Worm (Caenorhabditis elegans): ENCODE results near the gene cyd-1.

Gene cyd-1

DNA sequence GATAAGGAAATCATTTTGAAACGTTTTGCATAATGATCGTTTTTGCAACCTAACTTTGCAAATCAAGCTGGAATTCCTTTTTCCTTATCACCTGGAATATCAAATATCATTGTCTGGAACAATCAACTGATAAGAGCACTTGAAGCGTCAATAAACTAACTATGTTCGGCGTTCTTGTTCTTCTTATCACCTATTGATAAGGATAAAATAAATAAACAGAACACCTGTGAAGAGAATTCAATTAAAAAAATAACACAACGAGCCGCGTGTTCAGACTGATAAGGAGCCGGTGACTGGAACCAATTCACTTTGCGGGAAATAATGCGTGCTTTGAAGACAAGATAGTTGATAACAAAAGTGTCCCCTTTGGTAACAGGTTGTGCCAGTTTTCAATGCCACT, at the start of gene cyd-1:
cyd-1 (plus strand) TSS at position 380 of the 400 bp plus-strand sequence.
- no peak for TF ChIP-seq lin-11 (tag; optimal IDR thresholded peaks at IDR 0.05)
- peak; percentile 99 for TF ChIP-seq elt-2 (tag; optimal IDR thresholded peaks at IDR 0.05)

DNA sequence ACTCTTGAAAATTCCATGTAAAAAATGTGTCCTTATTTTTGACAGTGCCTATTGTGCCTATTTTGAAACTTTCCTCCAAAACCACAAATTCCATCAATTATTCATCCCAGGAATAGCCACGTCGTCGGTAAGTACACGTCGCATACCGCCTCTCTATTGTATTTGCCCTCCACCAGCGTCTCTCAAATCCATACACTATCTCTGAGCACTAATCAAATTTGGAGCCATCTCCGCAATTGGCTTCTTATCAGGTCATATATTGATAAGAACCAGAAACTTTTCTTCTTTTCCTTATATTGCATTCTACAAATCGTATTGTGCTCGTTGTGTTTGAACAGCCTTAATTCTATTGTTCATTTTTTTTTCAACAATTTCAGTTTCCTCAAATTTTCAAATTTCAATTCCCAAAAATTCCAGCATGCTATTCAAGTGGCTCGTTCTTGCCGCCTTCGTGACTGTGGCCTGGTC, 48.9 kb upstream of the cyd-1 start, which contains the start of gene dct-18:
dct-18 (plus strand) TSS at position 418 of the 468 bp plus-strand sequence.
- TF ChIP-seq elt-2 (tag; optimal IDR thresholded peaks at IDR 0.05), result peak; percentile 94
- no peak for TF ChIP-seq tbx-2 (tag; optimal IDR thresholded peaks at IDR 0.05)

DNA sequence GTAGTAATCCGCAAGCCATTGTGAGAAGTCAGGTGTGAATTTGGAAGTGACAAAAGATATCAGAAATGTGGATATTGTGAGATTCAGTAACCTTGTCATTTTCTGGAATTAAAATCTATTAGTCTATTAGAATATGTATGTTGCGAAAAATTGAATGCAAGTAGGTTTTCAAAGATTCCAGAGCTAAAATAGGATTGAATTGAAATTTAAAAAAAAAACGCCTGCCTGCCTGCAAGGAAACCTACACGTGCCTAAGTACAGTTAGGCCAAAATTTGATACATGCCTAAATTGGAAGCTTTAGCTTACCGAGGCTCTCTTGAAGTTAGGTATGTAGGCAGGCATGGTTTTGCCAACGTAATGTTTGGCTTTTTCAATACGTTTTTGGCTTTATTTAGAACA, 45.1 kb upstream of the cyd-1 start, which contains the start of gene lips-9:
lips-9 (minus strand) TSS at position 101 of the 400 bp plus-strand sequence.
- TF ChIP-seq gmeb-2 (tag; optimal IDR thresholded peaks at IDR 0.05), result no peak
- no peak for TF ChIP-seq mec-3 (tag; optimal IDR thresholded peaks at IDR 0.05; ENCODE audit: borderline replicate concordance)
- TF ChIP-seq nfya-1 (tag; optimal IDR thresholded peaks at IDR 0.05), result no peak
- no peak for TF ChIP-seq lim-6 (tag; optimal IDR thresholded peaks at IDR 0.05)
- no peak for TF ChIP-seq sox-4 (tag; optimal IDR thresholded peaks at IDR 0.05)
- TF ChIP-seq ceh-31 (tag; optimal IDR thresholded peaks at IDR 0.05), result no peak

DNA sequence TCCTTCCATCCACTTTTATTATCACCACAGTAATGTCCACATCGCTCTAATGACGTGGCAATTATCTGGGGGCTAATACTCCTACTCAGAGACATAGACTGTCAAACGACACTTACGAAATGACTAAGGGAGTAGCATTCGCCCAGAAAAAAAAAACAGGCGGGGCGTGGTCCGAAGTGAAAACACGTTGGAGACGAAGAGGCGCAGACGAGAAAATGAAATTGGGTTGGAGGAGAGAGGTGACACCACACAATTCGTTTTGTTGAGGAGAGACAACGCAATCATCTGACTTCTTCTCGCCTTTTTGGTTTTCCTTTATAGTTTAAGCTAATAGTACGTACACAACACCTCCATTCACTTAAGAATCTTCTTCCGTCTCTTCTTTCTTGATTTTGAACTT, 41.2 kb upstream of the cyd-1 start:
- TF ChIP-seq ahr-1 (tag; optimal IDR thresholded peaks at IDR 0.05) (no peak), fkh-10 (GFP tag; optimal IDR thresholded peaks at IDR 0.05) (no peak), nfya-1 (tag; optimal IDR thresholded peaks at IDR 0.05) (no peak), pqm-1 (tag; optimal IDR thresholded peaks at IDR 0.05) (no peak), hlh-13 (GFP tag; optimal IDR thresholded peaks at IDR 0.05) (no peak), ceh-48 (tag; optimal IDR thresholded peaks at IDR 0.05) (no peak), unc-42 (tag; optimal IDR thresholded peaks at IDR 0.05) (peak; percentile 33), pag-3 (tag; optimal IDR thresholded peaks at IDR 0.05; ENCODE audit: borderline replicate concordance) (no peak)

DNA sequence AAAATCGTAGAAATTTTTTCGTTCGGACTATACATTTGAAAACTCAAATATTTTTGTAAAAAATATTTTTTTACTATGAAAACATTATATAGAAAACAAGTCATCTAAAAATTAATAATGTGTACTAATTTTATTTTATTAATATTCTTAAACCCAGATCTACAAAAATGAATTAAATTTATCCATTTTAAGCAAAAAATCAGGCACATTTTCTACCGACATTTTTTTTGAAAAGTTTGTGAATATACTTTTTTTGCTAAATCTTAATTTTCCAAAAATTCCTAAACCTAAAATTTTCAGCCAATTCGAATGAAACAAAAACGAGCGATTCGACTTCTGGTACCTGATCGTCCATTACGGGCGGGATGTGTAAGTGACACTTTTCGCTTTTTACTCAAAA, 40.6 kb upstream of the cyd-1 start, which contains the start of gene arrd-10:
arrd-10 (plus strand) TSS at position 301 of the 400 bp plus-strand sequence.
- TF ChIP-seq fax-1 (tag; optimal IDR thresholded peaks at IDR 0.05), result no peak
- no peak for TF ChIP-seq npax-4 (tag; optimal IDR thresholded peaks at IDR 0.05)
- no peak for TF ChIP-seq tbx-2 (tag; optimal IDR thresholded peaks at IDR 0.05)
- TF ChIP-seq madf-2 (tag; optimal IDR thresholded peaks at IDR 0.05), result no peak
- no peak for TF ChIP-seq mec-3 (tag; optimal IDR thresholded peaks at IDR 0.05; ENCODE audit: borderline replicate concordance)
- TF ChIP-seq hlh-13 (GFP tag; optimal IDR thresholded peaks at IDR 0.05), result no peak
- TF ChIP-seq unc-55 (GFP tag; optimal IDR thresholded peaks at IDR 0.05), result no peak

DNA sequence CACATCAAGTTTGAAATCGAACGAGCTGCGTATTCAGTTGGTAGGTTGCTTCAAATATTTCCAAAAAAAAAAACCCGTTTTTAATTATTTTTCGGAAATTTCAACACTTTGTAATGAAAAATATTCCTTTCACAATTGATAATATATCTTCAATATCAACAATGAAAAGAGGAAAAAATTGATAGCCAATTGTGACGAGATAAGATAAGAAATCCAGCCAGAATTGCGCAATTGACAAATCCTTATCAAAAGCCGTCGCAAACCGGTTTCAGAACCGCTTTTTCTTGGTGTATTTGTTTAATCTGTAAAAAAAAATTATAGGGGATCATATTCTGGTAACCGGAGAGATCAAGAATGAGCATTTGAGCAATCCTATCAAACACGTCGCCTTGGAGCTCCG, 37.9 kb upstream of the cyd-1 start:
- no peak for TF ChIP-seq nhr-11 (tag; optimal IDR thresholded peaks at IDR 0.05)
- no peak for TF ChIP-seq ceh-19 (GFP tag; optimal IDR thresholded peaks at IDR 0.05)
- TF ChIP-seq ets-4 (tag; optimal IDR thresholded peaks at IDR 0.05), result no peak
- no peak for TF ChIP-seq F13H6.1 (tag; optimal IDR thresholded peaks at IDR 0.05)
- peak; percentile 28 for TF ChIP-seq elt-2 (tag; optimal IDR thresholded peaks at IDR 0.05)
- TF ChIP-seq syd-9 (tag; optimal IDR thresholded peaks at IDR 0.05), result no peak

DNA sequence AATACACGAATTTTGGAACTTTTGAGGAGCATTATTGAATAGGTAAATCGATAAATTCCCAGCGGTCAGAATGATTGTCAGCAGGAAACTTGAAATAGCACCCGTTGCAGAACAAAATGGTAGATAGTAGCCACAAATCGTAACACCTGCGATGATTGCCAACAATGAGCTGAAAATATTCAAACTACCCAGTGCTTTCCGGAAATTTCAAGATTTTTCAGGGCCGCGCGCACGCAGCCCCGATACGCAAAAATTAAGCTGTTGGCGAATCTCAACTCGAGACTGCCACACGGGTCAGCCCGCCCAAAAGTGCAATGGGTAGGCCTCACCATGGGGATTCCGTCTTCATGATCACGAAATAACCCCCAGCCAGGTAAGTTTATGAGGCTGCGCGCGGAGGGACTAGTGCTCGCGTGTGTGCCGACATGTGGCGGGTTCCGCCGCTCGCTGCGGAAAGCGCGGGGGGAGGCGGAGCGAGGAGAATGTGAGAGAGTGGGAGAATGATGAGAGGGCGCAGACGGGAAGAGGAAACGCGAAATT, 35.7 kb upstream of the cyd-1 start:
- TF ChIP-seq lim-6 (tag; optimal IDR thresholded peaks at IDR 0.05), result no peak
- TF ChIP-seq ceh-24 (tag; optimal IDR thresholded peaks at IDR 0.05), result no peak
- TF ChIP-seq mec-3 (tag; optimal IDR thresholded peaks at IDR 0.05; ENCODE audit: borderline replicate concordance), result no peak
- TF ChIP-seq tbx-7 (tag; optimal IDR thresholded peaks at IDR 0.05), result peak; percentile 50
- no peak for TF ChIP-seq sox-4 (tag; optimal IDR thresholded peaks at IDR 0.05)
- TF ChIP-seq ttx-3 (tag; optimal IDR thresholded peaks at IDR 0.05), result no peak
- TF ChIP-seq ceh-30 (tag; optimal IDR thresholded peaks at IDR 0.05), result no peak
- TF ChIP-seq ceh-45 (GFP tag; IDR thresholded peaks at IDR 0.05), result no peak
- no peak for TF ChIP-seq fax-1 (tag; optimal IDR thresholded peaks at IDR 0.05)
- peak; percentile 67 for TF ChIP-seq sdc-2 (tag; optimal IDR thresholded peaks at IDR 0.05)
- peak; percentile 42 for TF ChIP-seq C38D4.7 (GFP tag; optimal IDR thresholded peaks at IDR 0.05)
- TF ChIP-seq ets-4 (tag; optimal IDR thresholded peaks at IDR 0.05), result peak; percentile 12
- peak; percentile 78 for TF ChIP-seq hlh-30 (tag; optimal IDR thresholded peaks at IDR 0.05; ENCODE audit: insufficient read depth)
- TF ChIP-seq lin-11 (tag; optimal IDR thresholded peaks at IDR 0.05), result peak; percentile 14
- peak; percentile 29 for TF ChIP-seq pqm-1 (tag; optimal IDR thresholded peaks at IDR 0.05)
- peak; percentile 44 for TF ChIP-seq ztf-16 (tag; optimal IDR thresholded peaks at IDR 0.05)
- TF ChIP-seq fkh-6 (tag; optimal IDR thresholded peaks at IDR 0.05), result no peak
- TF ChIP-seq nhr-11 (tag; optimal IDR thresholded peaks at IDR 0.05), result no peak
- TF ChIP-seq unc-86 (tag; optimal IDR thresholded peaks at IDR 0.05), result no peak
- peak; percentile 62 for TF ChIP-seq eyg-1 (tag; optimal IDR thresholded peaks at IDR 0.05)
- TF ChIP-seq ama-1 (optimal IDR thresholded peaks at IDR 0.05), result peak; percentile 99

Data from whole organism, late embryonic.